ENCODE assay signal across 4 fruit fly cellular contexts in the genomic region with DNA sequence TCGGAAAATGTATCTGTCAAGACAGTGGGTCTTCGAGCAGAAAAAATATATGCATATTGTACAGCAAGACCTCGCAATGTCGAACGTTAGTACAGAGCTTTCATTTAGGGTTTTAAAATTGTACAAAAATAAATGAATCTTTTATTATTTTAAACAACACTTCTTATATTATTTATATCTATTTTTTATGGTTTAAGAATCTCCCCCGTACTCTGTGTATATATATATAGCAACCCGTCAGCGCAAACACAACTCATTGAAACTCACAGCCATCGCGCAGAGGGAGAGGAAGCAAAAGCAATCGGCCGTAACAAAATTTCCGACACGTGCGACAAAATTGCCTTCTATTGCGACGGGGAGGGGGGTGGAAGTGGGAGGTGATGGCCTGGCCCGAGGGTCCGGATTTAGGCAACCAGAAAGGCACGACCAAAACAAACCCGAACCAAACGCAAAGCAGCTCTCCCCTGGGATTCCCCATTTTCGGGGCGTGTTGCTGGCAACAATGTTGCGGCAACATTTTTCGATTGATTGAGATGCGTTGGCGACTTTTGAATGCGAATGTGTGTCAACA.
TF ChIP-seq lines count a peak whose summit lies in the region.

No protein-coding gene starts in this region.

TF ChIP-seq in whole organism, adult, 20 proteins besides CTCF, POLR2A, EP300 and RAD21 (continued from another document):
- TF ChIP-seq CG7101 (tag; optimal IDR thresholded peaks at IDR 0.05; lab: Kevin White, UChicago) (peak; percentile 25), toe (GFP tag; optimal IDR thresholded peaks at IDR 0.05; lab: Kevin White, UChicago) (no peak), tj (GFP tag; optimal IDR thresholded peaks at IDR 0.05; lab: Kevin White, UChicago) (no peak)

TF ChIP-seq in whole organism, embryonic, 481 proteins besides CTCF, POLR2A, EP300 and RAD21 (continued from another document and continues in another):
- TF ChIP-seq BtbVII (GFP tag; optimal IDR thresholded peaks at IDR 0.05; lab: Kevin White, UChicago) = peak; percentile 73
- TF ChIP-seq CG1602 (GFP tag; optimal IDR thresholded peaks at IDR 0.05; lab: Kevin White, UChicago) = no peak
- TF ChIP-seq CG17328 (GFP tag; IDR thresholded peaks at IDR 0.05; lab: Robert Waterston, UW) = no peak
- TF ChIP-seq Dek (tag; optimal IDR thresholded peaks at IDR 0.05; lab: Kevin White, UChicago) = peak; percentile 79
- no peak for TF ChIP-seq C15 (GFP tag; IDR thresholded peaks at IDR 0.05; lab: Robert Waterston, UW)
- TF ChIP-seq ci (GFP tag; IDR thresholded peaks at IDR 0.05; lab: Robert Waterston, UW) = peak; percentile 83
- peak; percentile 74 for TF ChIP-seq stc (GFP tag; IDR thresholded peaks at IDR 0.05; lab: Robert Waterston, UW)
- peak; percentile 2 for TF ChIP-seq CG10267 (tag; optimal IDR thresholded peaks at IDR 0.05; lab: Kevin White, UChicago)
- TF ChIP-seq sug (tag; optimal IDR thresholded peaks at IDR 0.05; lab: Kevin White, UChicago) = no peak
- TF ChIP-seq CG6683 (GFP tag; optimal IDR thresholded peaks at IDR 0.05; lab: Kevin White, UChicago) = peak; percentile 49
- no peak for TF ChIP-seq CG14965 (GFP tag; optimal IDR thresholded peaks at IDR 0.05; lab: Kevin White, UChicago; ENCODE audit: borderline replicate concordance)
- no peak for TF ChIP-seq fd64A (GFP tag; optimal IDR thresholded peaks at IDR 0.05; lab: Kevin White, UChicago)
- TF ChIP-seq Nf-YB (GFP tag; optimal IDR thresholded peaks at IDR 0.05; lab: Kevin White, UChicago) = no peak
- no peak for TF ChIP-seq HLH54F (GFP tag; optimal IDR thresholded peaks at IDR 0.05; lab: Kevin White, UChicago)
- peak; percentile 46 for TF ChIP-seq CG17385 (GFP tag; optimal IDR thresholded peaks at IDR 0.05; lab: Kevin White, UChicago)
- TF ChIP-seq grn (GFP tag; optimal IDR thresholded peaks at IDR 0.05; lab: Kevin White, UChicago) = no peak
- peak; percentile 80 for TF ChIP-seq Aef1 (GFP tag; IDR thresholded peaks at IDR 0.05; lab: Robert Waterston, UW)
- TF ChIP-seq inv (GFP tag; IDR thresholded peaks at IDR 0.05; lab: Robert Waterston, UW; ENCODE audit: partially characterized antibody) = no peak
- peak; percentile 73 for TF ChIP-seq gem (tag; optimal IDR thresholded peaks at IDR 0.05; lab: Kevin White, UChicago)
- peak; percentile 97 for TF ChIP-seq CG12769 (tag; optimal IDR thresholded peaks at IDR 0.05; lab: Kevin White, UChicago)
- no peak for TF ChIP-seq rib (GFP tag; IDR thresholded peaks at IDR 0.05; lab: Robert Waterston, UW)
- TF ChIP-seq gsb (GFP tag; IDR thresholded peaks at IDR 0.05; lab: Robert Waterston, UW) = peak; percentile 72; the same call in 1 of the 2 replicates
- TF ChIP-seq eyg (GFP tag; optimal IDR thresholded peaks at IDR 0.05; lab: Kevin White, UChicago) = no peak
- TF ChIP-seq jing (GFP tag; optimal IDR thresholded peaks at IDR 0.05; lab: Kevin White, UChicago) = no peak
- TF ChIP-seq Bteb2 (GFP tag; optimal IDR thresholded peaks at IDR 0.05; lab: Kevin White, UChicago) = no peak
- peak; percentile 33; the same call in 1 of the 2 replicates for TF ChIP-seq ssp (GFP tag; IDR thresholded peaks at IDR 0.05; lab: Robert Waterston, UW)
- peak; percentile 17 for TF ChIP-seq Oli (tag; optimal IDR thresholded peaks at IDR 0.05; lab: Kevin White, UChicago)
- TF ChIP-seq E2f2 (GFP tag; IDR thresholded peaks at IDR 0.05; lab: Robert Waterston, UW) = peak; percentile 28; the same call in 1 of the 2 replicates
- TF ChIP-seq CG12071 (GFP tag; optimal IDR thresholded peaks at IDR 0.05; lab: Kevin White, UChicago) = peak; percentile 52
- no peak for TF ChIP-seq Dll (GFP tag; IDR thresholded peaks at IDR 0.05; lab: Robert Waterston, UW; ENCODE audit: partially characterized antibody)
- no peak for TF ChIP-seq maf-S (GFP tag; optimal IDR thresholded peaks at IDR 0.05; lab: Kevin White, UChicago)
- TF ChIP-seq CG15073 (GFP tag; optimal IDR thresholded peaks at IDR 0.05; lab: Kevin White, UChicago) = no peak
- no peak for TF ChIP-seq CG1647 (GFP tag; optimal IDR thresholded peaks at IDR 0.05; lab: Kevin White, UChicago)
- TF ChIP-seq NFAT (GFP tag; IDR thresholded peaks at IDR 0.05; lab: Robert Waterston, UW) = peak; percentile 66
- TF ChIP-seq pan (optimal IDR thresholded peaks at IDR 0.05; lab: Kevin White, UChicago) = no peak
- peak in 1 of 2 experiments; percentile 81 for TF ChIP-seq pan (GFP tag; optimal IDR thresholded peaks at IDR 0.05 in 1 of 2, IDR thresholded peaks at IDR 0.05 in 1 of 2)
- peak; percentile 88 for TF ChIP-seq CG32532 (GFP tag; IDR thresholded peaks at IDR 0.05; lab: Robert Waterston, UW)
- TF ChIP-seq CG32772 (GFP tag; IDR thresholded peaks at IDR 0.05; lab: Robert Waterston, UW) = peak; percentile 86
- TF ChIP-seq Elba2 (GFP tag; optimal IDR thresholded peaks at IDR 0.05; lab: Kevin White, UChicago) = no peak
- TF ChIP-seq sens (GFP tag; lab: Kevin White, UChicago) = peak; percentile 30
- TF ChIP-seq fru (optimal IDR thresholded peaks at IDR 0.05; lab: Kevin White, UChicago) = no peak

TF ChIP-seq in whole organism, prepupa, 60 proteins besides CTCF, POLR2A, EP300 and RAD21 (continued from another document):
- TF ChIP-seq CG15336 (GFP tag; IDR thresholded peaks at IDR 0.05; lab: Robert Waterston, UW) (peak; percentile 68), CG6808 (GFP tag; optimal IDR thresholded peaks at IDR 0.05; lab: Kevin White, UChicago) (no peak), CG8632 (GFP tag; optimal IDR thresholded peaks at IDR 0.05; lab: Kevin White, UChicago) (no peak), Sox102F (GFP tag; optimal IDR thresholded peaks at IDR 0.05; lab: Kevin White, UChicago) (no peak), Ets96B (tag; optimal IDR thresholded peaks at IDR 0.05; lab: Kevin White, UChicago) (peak; percentile 34), CG11902 (GFP tag; optimal IDR thresholded peaks at IDR 0.05; lab: Kevin White, UChicago) (peak; percentile 6), CG11294 (GFP tag; IDR thresholded peaks at IDR 0.05; lab: Robert Waterston, UW) (peak; percentile 54), CG11762 (GFP tag; optimal IDR thresholded peaks at IDR 0.05; lab: Kevin White, UChicago; ENCODE audit: insufficient read depth) (no peak)

TF ChIP-seq in whole organism, wandering third instar larva, 38 proteins besides CTCF, POLR2A, EP300 and RAD21 (continued from another document):
- TF ChIP-seq br (GFP tag; optimal IDR thresholded peaks at IDR 0.05; lab: Kevin White, UChicago) (no peak), Jra (GFP tag; optimal IDR thresholded peaks at IDR 0.05; lab: Kevin White, UChicago) (no peak), Hr78 (GFP tag; optimal IDR thresholded peaks at IDR 0.05; lab: Kevin White, UChicago) (no peak), CG9705 (GFP tag; optimal IDR thresholded peaks at IDR 0.05; lab: Kevin White, UChicago) (no peak), Dfd (GFP tag; optimal IDR thresholded peaks at IDR 0.05; lab: Kevin White, UChicago) (no peak), usp (GFP tag; optimal IDR thresholded peaks at IDR 0.05; lab: Kevin White, UChicago) (no peak), Dif (GFP tag; optimal IDR thresholded peaks at IDR 0.05; lab: Kevin White, UChicago; ENCODE audit: partially characterized antibody) (no peak), jim (GFP tag; optimal IDR thresholded peaks at IDR 0.05; lab: Kevin White, UChicago) (no peak), ey (GFP tag; optimal IDR thresholded peaks at IDR 0.05; lab: Kevin White, UChicago) (no peak), Mio (GFP tag; optimal IDR thresholded peaks at IDR 0.05; lab: Kevin White, UChicago) (no peak), dl (GFP tag; optimal IDR thresholded peaks at IDR 0.05; lab: Kevin White, UChicago; ENCODE audit: insufficient read depth in 1 of 2, partially characterized antibody in 2 of 2) (peak in 1 of 2 experiments; percentile 31), woc (GFP tag; optimal IDR thresholded peaks at IDR 0.05; lab: Kevin White, UChicago) (no peak), Rel (GFP tag; optimal IDR thresholded peaks at IDR 0.05; lab: Kevin White, UChicago) (no peak), Rel (tag; optimal IDR thresholded peaks at IDR 0.05; lab: Kevin White, UChicago) (peak; percentile 99), rgr (GFP tag; optimal IDR thresholded peaks at IDR 0.05; lab: Kevin White, UChicago) (no peak), psq (GFP tag; optimal IDR thresholded peaks at IDR 0.05; lab: Kevin White, UChicago) (no peak)
